Worm (Caenorhabditis elegans): ENCODE results near the gene pisy-1.

Gene pisy-1

DNA sequence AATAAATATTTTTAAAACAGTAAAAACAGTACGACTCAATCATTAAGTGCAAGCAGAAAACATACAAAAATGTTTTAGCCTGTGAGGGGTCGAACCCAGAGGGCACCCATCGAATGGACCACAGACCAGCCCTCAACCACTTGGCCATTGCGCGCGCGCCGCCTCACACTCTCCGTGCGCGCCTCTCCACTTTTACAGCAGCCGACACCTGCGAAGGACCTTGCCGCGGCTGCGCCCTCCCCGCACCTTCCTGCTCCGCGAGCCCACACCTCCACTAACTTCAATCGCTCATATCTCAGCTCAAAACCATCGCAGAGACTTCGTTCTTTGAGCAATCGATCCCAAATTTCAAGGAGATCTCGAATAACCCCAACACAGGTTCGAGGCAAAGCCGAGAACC, 40.2 kb upstream of the pisy-1 start (continued):
- TF ChIP-seq F49E8.2 (tag; optimal IDR thresholded peaks at IDR 0.05; ENCODE audit: insufficient read depth) (peak; percentile 79), C17E4.6 (GFP tag; IDR thresholded peaks at IDR 0.05) (peak; percentile 77; the same call in 1 of the 2 replicates), F37B4.10 (GFP tag; IDR thresholded peaks at IDR 0.05) (0 out of 2 replicates have a peak, but pooled peaks have one; percentile 72), zfh-2 (GFP tag; conservative IDR thresholded peaks at IDR 0.05) (peak; percentile 94), B0336.3 (GFP tag; IDR thresholded peaks at IDR 0.05) (0 out of 2 replicates have a peak, but pooled peaks have one; percentile 23)

DNA sequence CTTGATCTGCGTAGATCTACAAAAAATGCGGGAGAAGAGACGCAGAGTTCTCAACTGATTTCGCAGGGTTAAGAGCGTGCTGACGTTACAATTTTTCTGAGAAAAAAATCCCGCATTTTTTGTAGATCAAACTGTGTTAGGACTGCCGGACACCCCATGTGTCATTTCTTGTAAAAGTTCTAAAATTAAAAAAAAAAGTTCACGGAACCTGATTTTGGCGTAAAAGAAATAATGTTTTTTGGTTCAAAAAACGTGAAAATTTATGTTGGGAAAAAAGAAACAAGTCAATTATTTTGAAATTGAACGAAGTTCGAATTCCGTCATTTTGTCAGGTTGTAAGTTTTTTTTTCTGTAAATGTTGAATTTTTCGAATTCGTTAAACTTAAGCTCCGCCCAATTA, 38.2 kb upstream of the pisy-1 start, which contains the start of gene Y46G5A.34:
TSS of gene Y46G5A.34 (plus strand) at position 301 of the 400 bp plus-strand sequence.
- no peak for TF ChIP-seq ccch-3 (GFP tag; optimal IDR thresholded peaks at IDR 0.05)
- no peak for TF ChIP-seq mel-28 (tag; optimal IDR thresholded peaks at IDR 0.05; ENCODE audit: borderline replicate concordance)
- TF ChIP-seq xnd-1 (tag; optimal IDR thresholded peaks at IDR 0.05): no peak
- TF ChIP-seq repo-1 (tag; optimal IDR thresholded peaks at IDR 0.05): no peak
- TF ChIP-seq aptf-3 (GFP tag; IDR thresholded peaks at IDR 0.05): no peak
- TF ChIP-seq snpc-1.3 (tag; optimal IDR thresholded peaks at IDR 0.05; ENCODE audit: insufficient read depth): no peak
- TF ChIP-seq nfya-2 (GFP tag; IDR thresholded peaks at IDR 0.05): no peak

DNA sequence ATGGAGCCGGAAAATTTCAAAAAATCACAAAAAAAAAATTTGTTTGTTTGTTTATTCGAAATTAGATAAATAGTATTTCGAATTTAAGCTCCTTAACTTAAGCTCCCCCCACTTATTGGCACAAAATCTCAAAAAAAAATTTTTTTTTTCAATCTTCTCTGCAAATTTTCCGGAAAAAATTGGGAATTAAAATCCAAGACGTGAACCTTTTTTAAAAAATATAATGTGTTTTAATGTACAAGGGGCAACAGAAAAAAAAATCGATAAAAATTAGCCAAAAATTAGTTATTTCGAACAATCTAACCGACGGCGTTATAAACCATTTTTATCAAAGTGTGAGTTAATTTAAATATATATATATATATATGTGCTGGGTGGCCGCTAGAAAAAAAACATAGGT, 36.3 kb upstream of the pisy-1 start, which contains the start of gene Y46G5A.14:
TSS of gene Y46G5A.14 (plus strand) at position 301 of the 400 bp plus-strand sequence.
- TF ChIP-seq him-1 (tag; optimal IDR thresholded peaks at IDR 0.05) (peak; percentile 25), Y53G8AR.9 (GFP tag; conservative IDR thresholded peaks at IDR 0.05) (no peak), madf-6 (GFP tag; IDR thresholded peaks at IDR 0.05) (no peak), ceh-27 (GFP tag; optimal IDR thresholded peaks at IDR 0.05) (no peak), repo-1 (tag; optimal IDR thresholded peaks at IDR 0.05) (no peak), attf-3 (GFP tag; conservative IDR thresholded peaks at IDR 0.05) (no peak)

DNA sequence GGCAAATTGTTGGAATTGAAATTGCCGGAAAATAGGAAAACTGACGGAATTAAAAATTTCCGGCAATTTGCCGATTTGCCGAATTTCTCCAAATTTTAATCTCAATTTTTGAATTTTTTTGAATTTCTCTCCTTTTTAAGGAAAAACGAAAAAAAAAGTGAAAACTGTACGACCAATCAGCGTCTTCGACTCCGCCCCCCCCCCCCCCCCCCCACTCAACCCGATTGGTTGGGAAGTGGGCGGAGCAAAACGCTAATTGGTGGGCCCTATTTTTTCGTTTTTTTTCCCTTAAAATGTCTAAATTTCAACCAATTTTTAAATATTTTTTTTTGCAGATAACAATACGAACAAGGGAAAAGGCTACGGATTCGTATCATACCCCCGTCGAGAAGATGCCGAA, 31.8 kb upstream of the pisy-1 start:
- TF ChIP-seq atf-7 (tag; optimal IDR thresholded peaks at IDR 0.05) (no peak), zfh-2 (GFP tag; conservative IDR thresholded peaks at IDR 0.05) (peak; percentile 72), T07F8.4 (tag; optimal IDR thresholded peaks at IDR 0.05) (no peak), egrh-3 (GFP tag; IDR thresholded peaks at IDR 0.05) (peak; percentile 85), mcd-1 (GFP tag; IDR thresholded peaks at IDR 0.05) (0 out of 2 replicates have a peak, but pooled peaks have one; percentile 38)

DNA sequence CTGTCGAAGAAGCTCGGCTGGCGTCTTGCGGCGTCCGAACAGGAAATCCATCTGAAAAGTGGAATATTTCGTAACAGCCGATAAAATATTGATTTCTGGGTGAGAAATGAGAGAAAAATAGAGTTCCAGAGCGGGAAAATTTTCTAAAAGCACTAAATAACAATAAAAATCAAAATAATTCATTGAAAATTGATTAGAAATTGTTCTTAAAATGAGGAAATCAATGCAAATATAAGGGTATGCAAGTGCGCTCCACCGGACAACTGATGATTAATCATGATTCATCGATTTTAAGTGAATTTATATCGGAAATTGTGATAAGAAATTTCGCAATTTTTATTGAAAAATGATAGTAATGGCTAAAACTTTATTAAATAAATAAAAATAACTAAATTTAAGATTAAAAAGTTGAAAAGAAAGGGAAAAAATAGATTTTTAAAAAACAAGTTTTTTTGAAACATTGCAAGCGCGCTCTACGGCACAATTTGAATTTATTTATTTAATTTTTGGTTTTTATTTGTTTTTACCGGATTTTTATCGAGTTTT, 30.1 kb upstream of the pisy-1 start, which contains the start of the genes vps-2 and tiar-2:
TSS of gene vps-2 (minus strand) at position 51 of the 546 bp plus-strand sequence.
TSS of gene tiar-2 (plus strand) at position 520 of the 546 bp plus-strand sequence.
- TF ChIP-seq ztf-28 (GFP tag; IDR thresholded peaks at IDR 0.05): no peak
- TF ChIP-seq F39B2.1 (GFP tag; IDR thresholded peaks at IDR 0.05): no peak
- no peak for TF ChIP-seq madf-6 (GFP tag; IDR thresholded peaks at IDR 0.05)
- no peak for TF ChIP-seq rcor-1 (GFP tag; IDR thresholded peaks at IDR 0.05)
- TF ChIP-seq egl-18 (GFP tag; IDR thresholded peaks at IDR 0.05): no peak
- TF ChIP-seq lin-54 (GFP tag; optimal IDR thresholded peaks at IDR 0.05): peak; percentile 39
- TF ChIP-seq ceh-40 (GFP tag; IDR thresholded peaks at IDR 0.05): no peak
- peak; percentile 35; the same call in 1 of the 2 replicates for TF ChIP-seq pbrm-1 (GFP tag; IDR thresholded peaks at IDR 0.05)
- TF ChIP-seq nfyb-1 (GFP tag; IDR thresholded peaks at IDR 0.05): no peak
- TF ChIP-seq Y53G8AR.9 (GFP tag; conservative IDR thresholded peaks at IDR 0.05): 0 out of 2 replicates have a peak, but pooled peaks have one; percentile 35
- TF ChIP-seq snpc-4 (GFP tag; optimal IDR thresholded peaks at IDR 0.05): no peak
- peak in 3 of 4 experiments; percentile 42 to 74 (median 46) for TF ChIP-seq snpc-4 (tag; optimal IDR thresholded peaks at IDR 0.05)
- peak; percentile 2 for TF ChIP-seq lsl-1 (GFP tag; optimal IDR thresholded peaks at IDR 0.05)
- TF ChIP-seq hmg-1.2 (GFP tag; IDR thresholded peaks at IDR 0.05): peak; percentile 54
- TF ChIP-seq xnd-1 (tag; optimal IDR thresholded peaks at IDR 0.05): no peak
- peak; percentile 89 for TF ChIP-seq mcd-1 (GFP tag; IDR thresholded peaks at IDR 0.05)
- TF ChIP-seq snpc-3.4 (tag; optimal IDR thresholded peaks at IDR 0.05): peak; percentile 22
- no peak for TF ChIP-seq ztf-22 (GFP tag; optimal IDR thresholded peaks at IDR 0.05)
- no peak for TF ChIP-seq ceh-100 (GFP tag; IDR thresholded peaks at IDR 0.05)
- 0 out of 2 replicates have a peak, but pooled peaks have one; percentile 18 for TF ChIP-seq dox-1 (GFP tag; IDR thresholded peaks at IDR 0.05)
- no peak; the same call in 1 of the 2 replicates for TF ChIP-seq cebp-1 (GFP tag; IDR thresholded peaks at IDR 0.05)
- TF ChIP-seq cebp-1 (tag; optimal IDR thresholded peaks at IDR 0.05): peak; percentile 87
- TF ChIP-seq let-607 (tag; optimal IDR thresholded peaks at IDR 0.05): peak in 1 of 2 experiments; percentile 36

Measured in whole organism, young adult.